Fruit fly (Drosophila melanogaster): Measurements from ENCODE around the gene Akr1B.

The Akr1B gene

dm6 chr3L:11579919-11580318 is 44.3 kb downstream of the Akr1B start, which contains the start of gene CG43390 (continued):
- TF ChIP-seq CG14710 (tag; optimal IDR thresholded peaks at IDR 0.05), result no peak
- no peak for TF ChIP-seq CG13123 (GFP tag; optimal IDR thresholded peaks at IDR 0.05)
- TF ChIP-seq croc (GFP tag; conservative IDR thresholded peaks at IDR 0.05), result no peak
- TF ChIP-seq CG12391 (tag; optimal IDR thresholded peaks at IDR 0.05), result peak; percentile 5
- TF ChIP-seq lmd (GFP tag; IDR thresholded peaks at IDR 0.05), result no peak
- TF ChIP-seq mam (GFP tag; optimal IDR thresholded peaks at IDR 0.05), result peak; percentile 10
- TF ChIP-seq CG7372 (GFP tag; IDR thresholded peaks at IDR 0.05), result no peak
- TF ChIP-seq chif (GFP tag; optimal IDR thresholded peaks at IDR 0.05), result no peak
- peak; percentile 63 for TF ChIP-seq schlank (tag; optimal IDR thresholded peaks at IDR 0.05)
- peak; percentile 88 for TF ChIP-seq lab (GFP tag; optimal IDR thresholded peaks at IDR 0.05)
- no peak for TF ChIP-seq Doc3 (GFP tag; IDR thresholded peaks at IDR 0.05; ENCODE audit: partially characterized antibody)
- TF ChIP-seq Hmx (GFP tag; optimal IDR thresholded peaks at IDR 0.05), result no peak
- no peak for TF ChIP-seq Ptx1 (GFP tag; IDR thresholded peaks at IDR 0.05)
- no peak for TF ChIP-seq CG17359 (tag; optimal IDR thresholded peaks at IDR 0.05)
- peak; percentile 7 for TF ChIP-seq grn (GFP tag; optimal IDR thresholded peaks at IDR 0.05)
- TF ChIP-seq chinmo (GFP tag; IDR thresholded peaks at IDR 0.05; ENCODE audit: partially characterized antibody), result no peak
- peak; percentile 56 for TF ChIP-seq CG7987 (GFP tag; optimal IDR thresholded peaks at IDR 0.05)
- no peak for TF ChIP-seq Ada2b (GFP tag; IDR thresholded peaks at IDR 0.05)
- no peak for TF ChIP-seq usp (GFP tag; optimal IDR thresholded peaks at IDR 0.05)
- TF ChIP-seq CG18599 (GFP tag; optimal IDR thresholded peaks at IDR 0.05), result peak; percentile 76
- peak; percentile 69 for TF ChIP-seq CG12299 (tag; optimal IDR thresholded peaks at IDR 0.05)
- no peak for TF ChIP-seq cato (GFP tag; optimal IDR thresholded peaks at IDR 0.05; ENCODE audit: borderline replicate concordance)
- TF ChIP-seq her (GFP tag; optimal IDR thresholded peaks at IDR 0.05), result peak; percentile 16
- peak; percentile 37; the same call in 1 of the 2 replicates for TF ChIP-seq Adf1 (GFP tag; IDR thresholded peaks at IDR 0.05)
- peak; percentile 29 for TF ChIP-seq bcd (GFP tag; optimal IDR thresholded peaks at IDR 0.05)
- no peak for TF ChIP-seq CG13775 (GFP tag; optimal IDR thresholded peaks at IDR 0.05)
- TF ChIP-seq CG2202 (tag; optimal IDR thresholded peaks at IDR 0.05), result no peak
- no peak for TF ChIP-seq Taf1 (GFP tag; IDR thresholded peaks at IDR 0.05)
- no peak for TF ChIP-seq ind (GFP tag; optimal IDR thresholded peaks at IDR 0.05)
- no peak for TF ChIP-seq CG7928 (GFP tag; optimal IDR thresholded peaks at IDR 0.05)
- TF ChIP-seq sima (GFP tag; optimal IDR thresholded peaks at IDR 0.05), result no peak
- TF ChIP-seq vfl (GFP tag; optimal IDR thresholded peaks at IDR 0.05), result no peak
- TF ChIP-seq maf-S (GFP tag; optimal IDR thresholded peaks at IDR 0.05), result peak; percentile 7

- TF ChIP-seq Spps (tag; optimal IDR thresholded peaks at IDR 0.05) (no peak), unc-4 (GFP tag; IDR thresholded peaks at IDR 0.05; ENCODE audit: partially characterized antibody) (no peak), ase (GFP tag; IDR thresholded peaks at IDR 0.05) (no peak), dmrt99B (tag; optimal IDR thresholded peaks at IDR 0.05) (no peak), CTCF (GFP tag; optimal IDR thresholded peaks at IDR 0.05) (peak; percentile 74)
Measured at dm6 chr3L:11578847-11579246, 45.3 kb downstream of the Akr1B start.

dm6 chr3L:11578211-11578673 is 45.9 kb downstream of the Akr1B start, which contains the start of gene CG33270:
CG33270 (minus strand) TSS chr3L:11578623.
- TF ChIP-seq CG4360 (GFP tag; IDR thresholded peaks at IDR 0.05) (peak; percentile 67), Mes4 (GFP tag; optimal IDR thresholded peaks at IDR 0.05) (no peak), Mrtf (GFP tag; IDR thresholded peaks at IDR 0.05) (peak; percentile 54; the same call in 1 of the 3 replicates), kni (GFP tag; optimal IDR thresholded peaks at IDR 0.05) (no peak), CG31224 (GFP tag; IDR thresholded peaks at IDR 0.05) (no peak), Ravus (GFP tag; IDR thresholded peaks at IDR 0.05) (no peak)

All from whole organism, embryonic.